Worm (Caenorhabditis elegans) whole organism, midembryonic: ENCODE measurements around the gene F07H5.7.
A peak's percentile ranks its signal among the peaks of the same experiment; 100 is the strongest.

Experiments used
- T22C8.4 ChIP-seq: fragments of 200-800 bp; sonication (Bioruptor generic); IDR thresholded peaks from 2 replicates; pipeline ENCODE4 v1.3.6; 2022; ENCODE audit warnings: missing genetic modification characterization, missing compliant biosample characterization
- cog-1 ChIP-seq: sonication (generic microtip); optimal IDR thresholded peaks from 2 replicates; lab custom pipeline; 2016; ENCODE audit warnings: missing genetic modification characterization, missing compliant biosample characterization
- flt-1 ChIP-seq: fragments of 200-800 bp; sonication (Bioruptor generic); IDR thresholded peaks from 2 replicates; pipeline ENCODE4 v1.3.6; 2022; ENCODE audit warnings: missing genetic modification characterization, missing compliant biosample characterization
- klf-2 ChIP-seq: fragments of 200-800 bp; sonication (Bioruptor generic); conservative IDR thresholded peaks from 2 replicates; pipeline ENCODE4 v1.3.6; 2022; ENCODE audit warnings: missing genetic modification reagents, missing genetic modification characterization, missing compliant biosample characterization
- med-1 ChIP-seq: sonication (generic microtip); optimal IDR thresholded peaks from 2 replicates; lab custom pipeline; 2017; ENCODE audit warnings: missing genetic modification characterization, mild to moderate bottlenecking, missing compliant biosample characterization, antibody characterized with exemption, missing genetic modification reagents; ENCODE audit not compliant: insufficient read depth
- ref-1 ChIP-seq: fragments of 200-800 bp; sonication (Bioruptor generic); conservative IDR thresholded peaks from 2 replicates; pipeline ENCODE4 v1.3.6; 2022; ENCODE audit warnings: missing genetic modification reagents, missing genetic modification characterization, missing compliant biosample characterization
- tab-1 ChIP-seq: fragments of 200-800 bp; sonication (Bioruptor generic); IDR thresholded peaks from 2 replicates; pipeline ENCODE4 v1.3.6; 2022; ENCODE audit warnings: missing genetic modification characterization, missing compliant biosample characterization
- ztf-23 ChIP-seq: fragments of 200-800 bp; sonication (Bioruptor generic); IDR thresholded peaks from 2 replicates; pipeline ENCODE4 v1.3.6; 2022; ENCODE audit warnings: missing genetic modification reagents, missing genetic modification characterization, missing compliant biosample characterization
- ztf-29 ChIP-seq: fragments of 200-800 bp; sonication (Bioruptor generic); IDR thresholded peaks from 2 replicates; pipeline ENCODE4 v1.3.6; 2022; ENCODE audit warnings: missing genetic modification reagents, missing genetic modification characterization, missing compliant biosample characterization

F07H5.7 gene

ce11 chrII:8748638-8749037 lies 45.3 kb downstream of the F07H5.7 start:
- TF ChIP-seq klf-2 (GFP tag; lab: Robert Waterston, UW) (no peak), T22C8.4 (GFP tag; lab: Robert Waterston, UW) (no peak), ztf-23 (GFP tag; lab: Robert Waterston, UW) (no peak), ztf-29 (GFP tag; lab: Robert Waterston, UW) (no peak), cog-1 (tag; lab: Kevin White, UChicago) (no peak), ref-1 (GFP tag; lab: Robert Waterston, UW) (no peak), med-1 (GFP tag; lab: Kevin White, UChicago) (no peak), flt-1 (GFP tag; lab: Robert Waterston, UW) (no peak), tab-1 (GFP tag; lab: Robert Waterston, UW) (no peak)

- TF ChIP-seq ref-1 (GFP tag; lab: Robert Waterston, UW): peak; percentile 55; the same call in 1 of the 2 replicates
- no peak for TF ChIP-seq ztf-23 (GFP tag; lab: Robert Waterston, UW)
- peak; percentile 79 for TF ChIP-seq cog-1 (tag; lab: Kevin White, UChicago)
- TF ChIP-seq tab-1 (GFP tag; lab: Robert Waterston, UW): no peak
- TF ChIP-seq T22C8.4 (GFP tag; lab: Robert Waterston, UW): no peak
- 0 out of 2 replicates have a peak, but pooled peaks have one; percentile 46 for TF ChIP-seq flt-1 (GFP tag; lab: Robert Waterston, UW)
Measured at ce11 chrII:8747939-8748352, 46.0 kb downstream of the F07H5.7 start.

- TF ChIP-seq ztf-29 (GFP tag; lab: Robert Waterston, UW) (no peak), flt-1 (GFP tag; lab: Robert Waterston, UW) (peak; percentile 63; the same call in 1 of the 2 replicates)
Measured at ce11 chrII:8747246-8747938, 46.6 kb downstream of the F07H5.7 start.

ce11 chrII:8746298-8746775 lies 47.6 kb downstream of the F07H5.7 start:
- TF ChIP-seq flt-1 (GFP tag; lab: Robert Waterston, UW) (no peak), ref-1 (GFP tag; lab: Robert Waterston, UW) (no peak), ztf-29 (GFP tag; lab: Robert Waterston, UW) (no peak), T22C8.4 (GFP tag; lab: Robert Waterston, UW) (no peak), med-1 (GFP tag; lab: Kevin White, UChicago) (no peak), ztf-23 (GFP tag; lab: Robert Waterston, UW) (no peak), klf-2 (GFP tag; lab: Robert Waterston, UW) (no peak), tab-1 (GFP tag; lab: Robert Waterston, UW) (no peak), cog-1 (tag; lab: Kevin White, UChicago) (no peak)

ce11 chrII:8745449-8746297 lies 48.3 kb downstream of the F07H5.7 start:
- TF ChIP-seq med-1 (GFP tag; lab: Kevin White, UChicago) (no peak), ref-1 (GFP tag; lab: Robert Waterston, UW) (no peak), T22C8.4 (GFP tag; lab: Robert Waterston, UW) (no peak), tab-1 (GFP tag; lab: Robert Waterston, UW) (no peak), ztf-23 (GFP tag; lab: Robert Waterston, UW) (no peak), klf-2 (GFP tag; lab: Robert Waterston, UW) (no peak), cog-1 (tag; lab: Kevin White, UChicago) (no peak)

ce11 chrII:8744555-8745448 lies 49.2 kb downstream of the F07H5.7 start:
- no peak for TF ChIP-seq cog-1 (tag; lab: Kevin White, UChicago)
- no peak for TF ChIP-seq ztf-23 (GFP tag; lab: Robert Waterston, UW)
- TF ChIP-seq klf-2 (GFP tag; lab: Robert Waterston, UW): no peak
- TF ChIP-seq ztf-29 (GFP tag; lab: Robert Waterston, UW): no peak
- no peak for TF ChIP-seq ref-1 (GFP tag; lab: Robert Waterston, UW)
- TF ChIP-seq T22C8.4 (GFP tag; lab: Robert Waterston, UW): no peak
- no peak for TF ChIP-seq med-1 (GFP tag; lab: Kevin White, UChicago)
- TF ChIP-seq flt-1 (GFP tag; lab: Robert Waterston, UW): no peak
- no peak for TF ChIP-seq tab-1 (GFP tag; lab: Robert Waterston, UW)

- TF ChIP-seq T22C8.4 (GFP tag; lab: Robert Waterston, UW) (0 out of 2 replicates have a peak, but pooled peaks have one; percentile 22), cog-1 (tag; lab: Kevin White, UChicago) (no peak), ztf-29 (GFP tag; lab: Robert Waterston, UW) (no peak)
Measured at ce11 chrII:8743379-8744173, 50.4 kb downstream of the F07H5.7 start, which contains the start of gene mak-1. mak-1 (plus strand) TSS chrII:8744071.
